Worm (Caenorhabditis elegans) whole organism, L4 larva: ENCODE results near the gene C49C8.6.

ENCODE experiments used
- F26F4.8 ChIP-seq: fragments of 200-800 bp; sonication (Bioruptor generic); conservative IDR thresholded peaks from 2 replicates; pipeline ENCODE4 v1.3.6; 2022; ENCODE audit warnings: missing genetic modification characterization, missing compliant biosample characterization
- F44E2.7 ChIP-seq: fragments of 200-800 bp; sonication (Bioruptor generic); IDR thresholded peaks from 2 replicates; pipeline ENCODE4 v2.1.2; 2022; ENCODE audit warnings: missing genetic modification characterization, missing compliant biosample characterization
- T20F7.1 ChIP-seq: fragments of 200-800 bp; sonication (Bioruptor generic); optimal IDR thresholded peaks from 2 replicates; lab custom pipeline; 2018; ENCODE audit warnings: mild to moderate bottlenecking, missing genetic modification characterization, missing compliant biosample characterization
- T26A8.4 ChIP-seq: fragments of 200-800 bp; sonication (Bioruptor generic); IDR thresholded peaks from 2 replicates; pipeline ENCODE4 v1.3.6; 2022; ENCODE audit warnings: missing genetic modification characterization, missing compliant biosample characterization
- Y105C5A.15 ChIP-seq: fragments of 200-800 bp; sonication (Bioruptor generic); IDR thresholded peaks from 2 replicates; pipeline ENCODE4 v1.3.6; 2022; ENCODE audit warnings: missing genetic modification characterization, missing compliant biosample characterization
- Y48G9A.11 ChIP-seq: fragments of 200-800 bp; sonication (Bioruptor generic); IDR thresholded peaks from 2 replicates; pipeline ENCODE4 v1.3.6; 2022; ENCODE audit warnings: missing genetic modification reagents, missing genetic modification characterization, missing compliant biosample characterization
- Y5F2A.4 ChIP-seq: fragments of 200-800 bp; sonication (Bioruptor generic); optimal IDR thresholded peaks from 2 replicates; lab custom pipeline; 2018; ENCODE audit warnings: mild to moderate bottlenecking, missing genetic modification characterization, missing compliant biosample characterization
- Y75B8A.6 ChIP-seq: fragments of 200-800 bp; sonication (Bioruptor generic); IDR thresholded peaks from 2 replicates; pipeline ENCODE4 v1.3.6; 2022; ENCODE audit warnings: missing genetic modification reagents, missing genetic modification characterization, missing compliant biosample characterization
- aha-1 ChIP-seq: fragments of 150-350 bp; peaks from one replicate; lab custom pipeline; 2014; ENCODE audit warnings: missing biosample characterization, missing genetic modification characterization
- arid-1 ChIP-seq: fragments of 200-800 bp; sonication (Bioruptor generic); conservative IDR thresholded peaks from 2 replicates; pipeline ENCODE4 v1.3.6; 2022; ENCODE audit warnings: missing genetic modification reagents, missing genetic modification characterization, missing compliant biosample characterization
- attf-4 ChIP-seq: sonication (generic microtip); optimal IDR thresholded peaks from 3 replicates; lab custom pipeline; 2017; ENCODE audit warnings: missing biosample characterization, missing genetic modification characterization
- ceh-32 ChIP-seq: sonication (generic microtip); optimal IDR thresholded peaks from 2 replicates; lab custom pipeline; 2016; ENCODE audit warnings: mild to moderate bottlenecking, missing genetic modification characterization, missing compliant biosample characterization; ENCODE audit not compliant: poor library complexity
- ceh-82 ChIP-seq: sonication (generic microtip); optimal IDR thresholded peaks from 2 replicates; lab custom pipeline; 2017; ENCODE audit warnings: missing biosample characterization, missing genetic modification characterization
- ctbp-1 ChIP-seq: fragments of 200-800 bp; sonication (Bioruptor generic); IDR thresholded peaks from 2 replicates; pipeline ENCODE4 v1.3.6; 2022; ENCODE audit warnings: missing genetic modification reagents, missing genetic modification characterization, missing compliant biosample characterization
- dmd-6 ChIP-seq: fragments of 200-800 bp; sonication (Bioruptor generic); IDR thresholded peaks from 2 replicates; pipeline ENCODE4 v1.3.6; 2022; ENCODE audit warnings: missing genetic modification reagents, missing genetic modification characterization, missing compliant biosample characterization
- dpl-1 ChIP-seq: fragments of 150-350 bp; optimal IDR thresholded peaks from 2 replicates; lab custom pipeline; 2014; ENCODE audit warnings: missing biosample characterization, missing genetic modification reagents, missing genetic modification characterization
- duxl-1 ChIP-seq: sonication (generic microtip); optimal IDR thresholded peaks from 2 replicates; lab custom pipeline; 2016; ENCODE audit warnings: mild to moderate bottlenecking, missing genetic modification characterization, moderate library complexity, missing compliant biosample characterization; ENCODE audit not compliant: poor library complexity
- dve-1 ChIP-seq: sonication (generic microtip); optimal IDR thresholded peaks from 2 replicates; lab custom pipeline; 2017; ENCODE audit warnings: antibody characterized with exemption, mild to moderate bottlenecking, missing genetic modification characterization, missing compliant biosample characterization; ENCODE audit not compliant: insufficient read depth
- egl-43 ChIP-seq: fragments of 200-800 bp; sonication (Bioruptor generic); IDR thresholded peaks from 2 replicates; pipeline ENCODE4 v1.3.6; 2022; ENCODE audit warnings: missing genetic modification reagents, missing genetic modification characterization, missing compliant biosample characterization
- fkh-10 ChIP-seq: fragments of 150-350 bp; optimal IDR thresholded peaks from 2 replicates; lab custom pipeline; 2014; ENCODE audit warnings: missing biosample characterization, missing genetic modification reagents, missing genetic modification characterization
- fos-1 ChIP-seq: fragments of 150-350 bp; optimal IDR thresholded peaks from 2 replicates; lab custom pipeline; 2014; ENCODE audit warnings: missing biosample characterization, missing genetic modification characterization
- hif-1 ChIP-seq, 2 experiments: sonication (generic microtip); optimal IDR thresholded peaks; 2 replicates each; lab custom pipeline; 2016 to 2017; ENCODE audit warnings: missing compliant biosample characterization in 2 of 2, missing genetic modification characterization in 2 of 2, missing genetic modification reagents in 2 of 2, missing genotype in 2 of 2, mild to moderate bottlenecking in 1 of 2
- hlh-11 ChIP-seq: fragments of 200-800 bp; sonication (Bioruptor generic); optimal IDR thresholded peaks from 2 replicates; lab custom pipeline; 2018; ENCODE audit warnings: mild to moderate bottlenecking, missing genetic modification characterization, missing compliant biosample characterization
- hlh-30 ChIP-seq: sonication (generic microtip); optimal IDR thresholded peaks from 2 replicates; lab custom pipeline; 2017; ENCODE audit warnings: antibody characterized with exemption, mild to moderate bottlenecking, missing genetic modification characterization, missing compliant biosample characterization; ENCODE audit not compliant: insufficient read depth
- jun-1 ChIP-seq: fragments of 150-350 bp; optimal IDR thresholded peaks from 2 replicates; lab custom pipeline; 2014; ENCODE audit warnings: missing biosample characterization, missing genetic modification reagents, missing genetic modification characterization
- lin-1 ChIP-seq: fragments of 200-800 bp; sonication (Bioruptor generic); IDR thresholded peaks from 2 replicates; pipeline ENCODE4 v1.3.6; 2022; ENCODE audit warnings: missing genetic modification reagents, missing genetic modification characterization, missing compliant biosample characterization
- lin-13 ChIP-seq: fragments of 150-350 bp; optimal IDR thresholded peaks from 2 replicates; lab custom pipeline; 2014; ENCODE audit warnings: missing biosample characterization, missing genetic modification reagents, missing genetic modification characterization
- lin-29 ChIP-seq: fragments of 200-800 bp; sonication (Bioruptor generic); IDR thresholded peaks from 2 replicates; pipeline ENCODE4 v1.3.6; 2022; ENCODE audit warnings: missing genetic modification reagents, missing genetic modification characterization, missing compliant biosample characterization
- lir-3 ChIP-seq: sonication (generic microtip); optimal IDR thresholded peaks from 2 replicates; lab custom pipeline; 2016; ENCODE audit warnings: mild to moderate bottlenecking, missing genetic modification characterization, missing compliant biosample characterization
- lsy-2 ChIP-seq, 2 experiments: fragments of 150-350 bp in 1 of 2; sonication (generic microtip) in 1 of 2; optimal IDR thresholded peaks; 2 replicates each; lab custom pipeline; 2014 to 2017; ENCODE audit warnings: missing biosample characterization in 2 of 2, missing genetic modification characterization in 2 of 2
- mep-1 ChIP-seq: fragments of 150-350 bp; sonication (generic microtip); optimal IDR thresholded peaks from 3 replicates; lab custom pipeline; 2014; ENCODE audit warnings: missing biosample characterization, missing genetic modification characterization
- mes-2 ChIP-seq: sonication (generic microtip); optimal IDR thresholded peaks from 2 replicates; lab custom pipeline; 2016; ENCODE audit warnings: missing genotype, mild to moderate bottlenecking, missing genetic modification characterization, missing compliant biosample characterization; ENCODE audit not compliant: poor library complexity, severe bottlenecking
- mxl-2 ChIP-seq: fragments of 200-800 bp; sonication (Bioruptor generic); conservative IDR thresholded peaks from 2 replicates; pipeline ENCODE4 v1.3.6; 2022; ENCODE audit warnings: missing genetic modification reagents, missing genetic modification characterization, missing compliant biosample characterization
- nhr-102 ChIP-seq: sonication (generic microtip); optimal IDR thresholded peaks from 2 replicates; lab custom pipeline; 2016; ENCODE audit warnings: mild to moderate bottlenecking, missing genetic modification characterization, moderate library complexity, missing compliant biosample characterization
- nhr-76 ChIP-seq: fragments of 150-350 bp; optimal IDR thresholded peaks from 2 replicates; lab custom pipeline; 2014; ENCODE audit warnings: missing biosample characterization, missing genetic modification characterization
- nhr-77 ChIP-seq: fragments of 150-350 bp; optimal IDR thresholded peaks from 2 replicates; lab custom pipeline; 2014; ENCODE audit warnings: missing biosample characterization, missing genetic modification characterization
- pha-4 ChIP-seq, 2 experiments: fragments of 150-350 bp in 1 of 2; fragments of 200-800 bp in 1 of 2; sonication (Bioruptor generic) in 1 of 2; IDR thresholded peaks in 1 of 2; optimal IDR thresholded peaks in 1 of 2; 2 replicates each; pipeline versions ENCODE4 v1.3.6 to Lab custom; 2014 to 2022; ENCODE audit warnings: missing genetic modification characterization in 2 of 2, missing genetic modification reagents in 2 of 2, missing biosample characterization in 1 of 2, missing compliant biosample characterization in 1 of 2
- php-3 ChIP-seq: fragments of 200-800 bp; sonication (Bioruptor generic); IDR thresholded peaks from 2 replicates; pipeline ENCODE4 v1.3.6; 2022; ENCODE audit warnings: missing genetic modification reagents, missing genetic modification characterization, missing compliant biosample characterization
- spr-3 ChIP-seq: fragments of 200-800 bp; sonication (Bioruptor generic); optimal IDR thresholded peaks from 2 replicates; lab custom pipeline; 2018; ENCODE audit warnings: mild to moderate bottlenecking, missing genetic modification characterization, missing compliant biosample characterization
- unc-130 ChIP-seq: sonication (generic microtip); optimal IDR thresholded peaks from 2 replicates; lab custom pipeline; 2016; ENCODE audit warnings: missing genetic modification reagents, missing genetic modification characterization, missing compliant biosample characterization
- unc-39 ChIP-seq: sonication (generic microtip); optimal IDR thresholded peaks from 2 replicates; lab custom pipeline; 2017; ENCODE audit warnings: missing biosample characterization, missing genetic modification characterization
- unc-62 ChIP-seq, 3 experiments: fragments of 150-350 bp in 1 of 3; sonication (generic microtip); optimal IDR thresholded peaks in 2 of 3; peaks in 1 of 3; 1 replicate in 1 of 3; 2 replicates in 2 of 3; lab custom pipeline; 2014 to 2017; ENCODE audit warnings: missing biosample characterization in 3 of 3, missing genetic modification characterization in 3 of 3, missing genetic modification reagents in 3 of 3, missing genotype in 1 of 3
- zag-1 ChIP-seq: fragments of 150-350 bp; optimal IDR thresholded peaks from 2 replicates; lab custom pipeline; 2014; ENCODE audit warnings: missing biosample characterization, missing genetic modification characterization
- zfp-2 ChIP-seq: sonication (generic microtip); optimal IDR thresholded peaks from 2 replicates; lab custom pipeline; 2016; ENCODE audit warnings: mild to moderate bottlenecking, missing genetic modification characterization, missing compliant biosample characterization
- zfp-3 ChIP-seq: fragments of 200-800 bp; sonication (Bioruptor generic); conservative IDR thresholded peaks from 2 replicates; pipeline ENCODE4 v1.3.6; 2022; ENCODE audit warnings: missing genetic modification reagents, missing genetic modification characterization, missing compliant biosample characterization

Gene C49C8.6

ce11 chrIV:8626294-8626693 lies 31.7 kb downstream of the C49C8.6 start:
- TF ChIP-seq lsy-2 (tag; optimal IDR thresholded peaks at IDR 0.05; lab: Kevin White, UChicago) (no peak), php-3 (no peak), egl-43 (0 out of 2 replicates have a peak, but pooled peaks have one; percentile 24), ceh-32 (no peak), jun-1 (tag; lab: Kevin White, UChicago) (no peak), Y105C5A.15 (GFP tag; lab: Robert Waterston, UW) (no peak), T20F7.1 (GFP tag; lab: Kevin White, UChicago) (no peak), F44E2.7 (GFP tag; lab: Robert Waterston, UW) (no peak), ctbp-1 (0 out of 2 replicates have a peak, but pooled peaks have one; percentile 18), unc-62 (GFP tag; optimal IDR thresholded peaks at IDR 0.05 in 1 of 2; lab: Kevin White, UChicago) (no peak), unc-62 (tag; optimal IDR thresholded peaks at IDR 0.05; lab: Kevin White, UChicago) (no peak), zag-1 (tag; lab: Kevin White, UChicago) (no peak), unc-39 (no peak), ceh-82 (no peak), nhr-76 (tag; lab: Kevin White, UChicago) (no peak), mxl-2 (no peak), nhr-77 (no peak), aha-1 (tag; lab: Kevin White, UChicago) (peak; percentile 8), zfp-2 (tag; lab: Kevin White, UChicago) (no peak), pha-4 (GFP tag; IDR thresholded peaks at IDR 0.05; lab: Robert Waterston, UW) (0 out of 2 replicates have a peak, but pooled peaks have one; percentile 8), pha-4 (tag; optimal IDR thresholded peaks at IDR 0.05; lab: Kevin White, UChicago) (no peak), Y48G9A.11 (GFP tag; lab: Robert Waterston, UW) (no peak), fos-1 (tag; lab: Kevin White, UChicago) (no peak), unc-130 (GFP tag; lab: Kevin White, UChicago) (no peak), F26F4.8 (GFP tag; lab: Robert Waterston, UW) (no peak), hlh-11 (tag; lab: Kevin White, UChicago) (no peak), mep-1 (tag; lab: Kevin White, UChicago) (no peak), fkh-10 (GFP tag; lab: Kevin White, UChicago) (no peak), hif-1 (tag; optimal IDR thresholded peaks at IDR 0.05; lab: Kevin White, UChicago) (peak in 1 of 2 experiments; percentile 4), dve-1 (tag; lab: Kevin White, UChicago) (no peak), spr-3 (GFP tag; lab: Kevin White, UChicago) (no peak), Y5F2A.4 (GFP tag; lab: Kevin White, UChicago) (no peak), T26A8.4 (GFP tag; lab: Robert Waterston, UW) (peak; percentile 70; the same call in 1 of the 2 replicates)

- TF ChIP-seq lin-29 (GFP tag; lab: Robert Waterston, UW): no peak
- no peak for TF ChIP-seq duxl-1 (tag; lab: Kevin White, UChicago)
- no peak for TF ChIP-seq zfp-3 (GFP tag; lab: Robert Waterston, UW)
- TF ChIP-seq lir-3 (tag; lab: Kevin White, UChicago): no peak
- TF ChIP-seq fos-1 (tag; lab: Kevin White, UChicago): no peak
- no peak for TF ChIP-seq mes-2 (tag; lab: Kevin White, UChicago)
Observed at ce11 chrIV:8625730-8626129, 32.3 kb downstream of the C49C8.6 start.

ce11 chrIV:8620102-8620733 lies 37.8 kb downstream of the C49C8.6 start, which contains the start of gene lin-49:
Gene lin-49, plus strand, starts transcription at chrIV:8620683.
- peak; percentile 47 for TF ChIP-seq lin-13 (GFP tag; lab: Kevin White, UChicago)
- peak; percentile 40 for TF ChIP-seq dpl-1
- peak in 1 of 2 experiments; percentile 10 for TF ChIP-seq unc-62 (GFP tag; optimal IDR thresholded peaks at IDR 0.05 in 1 of 2; lab: Kevin White, UChicago)
- TF ChIP-seq unc-62 (tag; optimal IDR thresholded peaks at IDR 0.05; lab: Kevin White, UChicago): no peak
- 0 out of 2 replicates have a peak, but pooled peaks have one; percentile 11 for TF ChIP-seq arid-1
- TF ChIP-seq attf-4 (tag; lab: Kevin White, UChicago): no peak
- TF ChIP-seq lin-1 (GFP tag; lab: Robert Waterston, UW): no peak; the same call in 1 of the 2 replicates
- peak; percentile 58 for TF ChIP-seq T20F7.1 (GFP tag; lab: Kevin White, UChicago)
- TF ChIP-seq nhr-102 (tag; lab: Kevin White, UChicago): peak; percentile 20
- TF ChIP-seq pha-4 (GFP tag; IDR thresholded peaks at IDR 0.05; lab: Robert Waterston, UW): no peak
- TF ChIP-seq pha-4 (tag; optimal IDR thresholded peaks at IDR 0.05; lab: Kevin White, UChicago): peak; percentile 65
- TF ChIP-seq Y75B8A.6 (GFP tag; lab: Robert Waterston, UW): no peak
- peak; percentile 86 for TF ChIP-seq hlh-11 (tag; lab: Kevin White, UChicago)
- TF ChIP-seq mes-2 (tag; lab: Kevin White, UChicago): peak; percentile 67
- TF ChIP-seq dmd-6: peak; percentile 62
- TF ChIP-seq hlh-30 (tag; lab: Kevin White, UChicago): peak; percentile 97
- TF ChIP-seq nhr-77: peak; percentile 62
